Fruit fly (Drosophila melanogaster) S2 (cell line): ENCODE data around the gene CG10584.

Experiments
- CG8478 ChIP-seq: fragments of >200 bp; optimal IDR thresholded peaks from 2 replicates; lab custom pipeline; 2018
- CTCF ChIP-seq, 2 experiments: fragments of >200 bp; optimal IDR thresholded peaks; 2 replicates each; lab custom pipeline; 2018

Gene CG10584

dm6 chr3L:20991373-20991772 is 39.8 kb downstream of the CG10584 start, which contains the start of gene CG12984:
Gene CG12984, plus strand, starts transcription at chr3L:20991673.
- TF ChIP-seq CG8478 (lab: Kevin White, UChicago) (no peak), CTCF (optimal IDR thresholded peaks at IDR 0.05; lab: Kevin White, UChicago) (no peak)

- no peak for TF ChIP-seq CG8478 (lab: Kevin White, UChicago)
- no peak for TF ChIP-seq CTCF (optimal IDR thresholded peaks at IDR 0.05; lab: Kevin White, UChicago)
These were observed 40.9 kb downstream of the CG10584 start for dm6 chr3L:20990231-20990630.

- TF ChIP-seq CG8478 (lab: Kevin White, UChicago) (no peak), CTCF (optimal IDR thresholded peaks at IDR 0.05; lab: Kevin White, UChicago) (no peak)
These were observed 42.3 kb downstream of the CG10584 start for dm6 chr3L:20988862-20989261.

dm6 chr3L:20987895-20988294 is 43.3 kb downstream of the CG10584 start:
- TF ChIP-seq CTCF (optimal IDR thresholded peaks at IDR 0.05; lab: Kevin White, UChicago) (no peak), CG8478 (lab: Kevin White, UChicago) (no peak)

- TF ChIP-seq CTCF (optimal IDR thresholded peaks at IDR 0.05; lab: Kevin White, UChicago) (no peak), CG8478 (lab: Kevin White, UChicago) (no peak)
These were observed 44.2 kb downstream of the CG10584 start for dm6 chr3L:20986929-20987363.

- TF ChIP-seq CTCF (optimal IDR thresholded peaks at IDR 0.05; lab: Kevin White, UChicago), result no peak
- no peak for TF ChIP-seq CG8478 (lab: Kevin White, UChicago)
These were observed 46.5 kb downstream of the CG10584 start for dm6 chr3L:20984414-20985208.

dm6 chr3L:20983309-20983708 is 47.9 kb downstream of the CG10584 start:
- TF ChIP-seq CG8478 (lab: Kevin White, UChicago) (no peak), CTCF (optimal IDR thresholded peaks at IDR 0.05; lab: Kevin White, UChicago) (no peak)

dm6 chr3L:20982544-20982943 is 48.6 kb downstream of the CG10584 start:
- TF ChIP-seq CG8478 (lab: Kevin White, UChicago) (no peak), CTCF (optimal IDR thresholded peaks at IDR 0.05; lab: Kevin White, UChicago) (no peak)

- TF ChIP-seq CG8478 (lab: Kevin White, UChicago) (no peak), CTCF (optimal IDR thresholded peaks at IDR 0.05; lab: Kevin White, UChicago) (no peak)
These were observed 49.4 kb downstream of the CG10584 start for dm6 chr3L:20981724-20982123.

- TF ChIP-seq CG8478 (lab: Kevin White, UChicago), result no peak
- no peak for TF ChIP-seq CTCF (optimal IDR thresholded peaks at IDR 0.05; lab: Kevin White, UChicago)
These were observed 50.7 kb downstream of the CG10584 start for dm6 chr3L:20980499-20980898.
